Fruit fly (Drosophila melanogaster): ENCODE results near the gene yellow-h.

Gene yellow-h

dm6 chr4:179062-179919 lies 48.4 kb upstream of the yellow-h start, which contains the start of gene Arl4 (continued):
- TF ChIP-seq Mes4 (GFP tag; optimal IDR thresholded peaks at IDR 0.05) (no peak), CG8089 (GFP tag; optimal IDR thresholded peaks at IDR 0.05) (peak; percentile 57), CG12219 (GFP tag; optimal IDR thresholded peaks at IDR 0.05) (no peak), Ets65A (GFP tag) (peak; percentile 94), Stat92E (GFP tag; optimal IDR thresholded peaks at IDR 0.05) (peak in 1 of 3 experiments; percentile 20), az2 (GFP tag; optimal IDR thresholded peaks at IDR 0.05) (no peak), CG31224 (GFP tag; IDR thresholded peaks at IDR 0.05) (no peak), Atf-2 (GFP tag; optimal IDR thresholded peaks at IDR 0.05) (no peak), CG13775 (GFP tag; optimal IDR thresholded peaks at IDR 0.05) (no peak), CG14050 (GFP tag; IDR thresholded peaks at IDR 0.05) (no peak), CG9876 (GFP tag; optimal IDR thresholded peaks at IDR 0.05) (no peak), CG11696 (GFP tag; IDR thresholded peaks at IDR 0.05) (no peak), dysf (GFP tag; IDR thresholded peaks at IDR 0.05) (no peak), fu2 (GFP tag; optimal IDR thresholded peaks at IDR 0.05) (peak; percentile 36), zen (tag; optimal IDR thresholded peaks at IDR 0.05) (peak; percentile 48), Nf-YA (GFP tag; IDR thresholded peaks at IDR 0.05) (no peak), CG4360 (GFP tag; IDR thresholded peaks at IDR 0.05) (no peak), pho (GFP tag; optimal IDR thresholded peaks at IDR 0.05) (no peak), Lpt (GFP tag; optimal IDR thresholded peaks at IDR 0.05) (no peak), trem (tag; optimal IDR thresholded peaks at IDR 0.05) (no peak), vvl (GFP tag; IDR thresholded peaks at IDR 0.05) (no peak), CG11247 (GFP tag; IDR thresholded peaks at IDR 0.05) (no peak), B-H2 (GFP tag; optimal IDR thresholded peaks at IDR 0.05) (peak; percentile 25), CG42726 (GFP tag; IDR thresholded peaks at IDR 0.05; ENCODE audit: partially characterized antibody) (no peak), CG1602 (GFP tag; optimal IDR thresholded peaks at IDR 0.05) (no peak), repo (GFP tag; optimal IDR thresholded peaks at IDR 0.05) (no peak), BEAF-32 (GFP tag; optimal IDR thresholded peaks at IDR 0.05) (peak; percentile 63), CG32767 (GFP tag; IDR thresholded peaks at IDR 0.05) (no peak), CG3065 (GFP tag; optimal IDR thresholded peaks at IDR 0.05) (peak; percentile 8), CG9437 (GFP tag; optimal IDR thresholded peaks at IDR 0.05) (no peak), sr (GFP tag; IDR thresholded peaks at IDR 0.05) (no peak), CG2120 (GFP tag; optimal IDR thresholded peaks at IDR 0.05) (peak; percentile 26), YL-1 (GFP tag; optimal IDR thresholded peaks at IDR 0.05) (no peak), CG7372 (GFP tag; IDR thresholded peaks at IDR 0.05) (no peak), corto (GFP tag; optimal IDR thresholded peaks at IDR 0.05) (no peak), ranshi (GFP tag; IDR thresholded peaks at IDR 0.05) (no peak), CG11085 (GFP tag; IDR thresholded peaks at IDR 0.05) (no peak), esg (GFP tag; conservative IDR thresholded peaks at IDR 0.05) (no peak), CG8290 (GFP tag; optimal IDR thresholded peaks at IDR 0.05) (peak; percentile 78), CG8290 (tag; optimal IDR thresholded peaks at IDR 0.05) (peak; percentile 69 to 92), CG18599 (GFP tag; optimal IDR thresholded peaks at IDR 0.05) (no peak), CG10366 (GFP tag; IDR thresholded peaks at IDR 0.05) (no peak), CG10431 (GFP tag; optimal IDR thresholded peaks at IDR 0.05) (peak; percentile 94), ewg (GFP tag; optimal IDR thresholded peaks at IDR 0.05) (no peak), stc (GFP tag; IDR thresholded peaks at IDR 0.05) (no peak), gsb-n (tag; optimal IDR thresholded peaks at IDR 0.05) (no peak), CG4282 (GFP tag; optimal IDR thresholded peaks at IDR 0.05) (no peak), lilli (GFP tag; optimal IDR thresholded peaks at IDR 0.05) (no peak), nom (GFP tag; optimal IDR thresholded peaks at IDR 0.05) (peak; percentile 20), croc (GFP tag; conservative IDR thresholded peaks at IDR 0.05) (no peak), Med (GFP tag) (peak; percentile 65)

All from whole organism, embryonic.